Worm (Caenorhabditis elegans) whole organism, L3 larva: Measurements from ENCODE around the gene abts-3.

ENCODE experiments used
- R02D3.7 ChIP-seq: fragments of 150-350 bp; optimal IDR thresholded peaks from 2 replicates; lab custom pipeline; 2014; ENCODE audit warnings: missing biosample characterization, missing genetic modification characterization
- ZK546.5 ChIP-seq: sonication (generic microtip); optimal IDR thresholded peaks from 2 replicates; lab custom pipeline; 2017; ENCODE audit warnings: missing biosample characterization, missing genetic modification characterization
- aly-2 ChIP-seq: fragments of 150-350 bp; optimal IDR thresholded peaks from 2 replicates; lab custom pipeline; 2014; ENCODE audit warnings: missing biosample characterization, missing genetic modification characterization
- ama-1 ChIP-seq: fragments of 150-350 bp; optimal IDR thresholded peaks from 2 replicates; lab custom pipeline; 2018
- ceh-16 ChIP-seq: sonication (generic microtip); optimal IDR thresholded peaks from 2 replicates; lab custom pipeline; 2017; ENCODE audit warnings: missing biosample characterization, missing genetic modification characterization
- ceh-28 ChIP-seq: fragments of 150-350 bp; optimal IDR thresholded peaks from 2 replicates; lab custom pipeline; 2014; ENCODE audit warnings: missing biosample characterization, missing genetic modification reagents, missing genetic modification characterization
- ceh-82 ChIP-seq: fragments of 150-350 bp; optimal IDR thresholded peaks from 2 replicates; lab custom pipeline; 2014; ENCODE audit warnings: missing biosample characterization, missing genetic modification characterization
- ceh-9 ChIP-seq: sonication (generic microtip); optimal IDR thresholded peaks from 2 replicates; lab custom pipeline; 2018; ENCODE audit warnings: missing biosample characterization, missing genetic modification characterization
- egl-27 ChIP-seq: sonication (generic microtip); optimal IDR thresholded peaks from 4 replicates; lab custom pipeline; 2017; ENCODE audit warnings: missing biosample characterization, missing genetic modification reagents, missing genetic modification characterization
- egl-5 ChIP-seq: fragments of 150-350 bp; optimal IDR thresholded peaks from 2 replicates; lab custom pipeline; 2017; ENCODE audit warnings: missing biosample characterization, missing genetic modification reagents, missing genetic modification characterization, inconsistent platforms
- elt-1 ChIP-seq: fragments of 150-350 bp; optimal IDR thresholded peaks from 2 replicates; lab custom pipeline; 2014; ENCODE audit warnings: missing biosample characterization, missing genetic modification characterization
- eor-1 ChIP-seq, 2 experiments: fragments of 150-350 bp; optimal IDR thresholded peaks; 2 replicates each; lab custom pipeline; 2014 to 2018; ENCODE audit warnings: missing biosample characterization in 2 of 2, missing genetic modification characterization in 2 of 2
- fkh-10 ChIP-seq: sonication (generic microtip); optimal IDR thresholded peaks from 2 replicates; lab custom pipeline; 2017; ENCODE audit warnings: missing biosample characterization, missing genetic modification reagents, missing genetic modification characterization
- lin-15B ChIP-seq: fragments of 150-350 bp; optimal IDR thresholded peaks from 2 replicates; lab custom pipeline; 2014; ENCODE audit warnings: missing biosample characterization, missing genetic modification characterization
- lin-39 ChIP-seq: fragments of 150-350 bp; optimal IDR thresholded peaks from 2 replicates; lab custom pipeline; 2018; ENCODE audit warnings: missing biosample characterization, missing genetic modification reagents, missing genetic modification characterization
- mdl-1 ChIP-seq: fragments of 150-350 bp; optimal IDR thresholded peaks from 2 replicates; lab custom pipeline; 2014; ENCODE audit warnings: missing biosample characterization, missing genetic modification characterization
- mml-1 ChIP-seq: fragments of 150-350 bp; sonication (generic microtip); optimal IDR thresholded peaks from 3 replicates; lab custom pipeline; 2014; ENCODE audit warnings: missing biosample characterization, missing genetic modification characterization
- nfya-1 ChIP-seq: sonication (generic microtip); optimal IDR thresholded peaks from 2 replicates; lab custom pipeline; 2017; ENCODE audit warnings: missing genetic modification characterization, mild to moderate bottlenecking, missing compliant biosample characterization, antibody characterized with exemption, moderate library complexity; ENCODE audit not compliant: insufficient read depth
- nhr-11 ChIP-seq: fragments of 150-350 bp; optimal IDR thresholded peaks from 2 replicates; lab custom pipeline; 2014; ENCODE audit warnings: missing biosample characterization, missing genetic modification characterization
- nhr-12 ChIP-seq: fragments of 150-350 bp; optimal IDR thresholded peaks from 2 replicates; lab custom pipeline; 2014; ENCODE audit warnings: missing biosample characterization, missing genetic modification characterization
- nhr-237 ChIP-seq: fragments of 150-350 bp; optimal IDR thresholded peaks from 2 replicates; lab custom pipeline; 2014; ENCODE audit warnings: missing biosample characterization, missing genetic modification characterization
- nhr-25 ChIP-seq: sonication (generic microtip); optimal IDR thresholded peaks from 2 replicates; lab custom pipeline; 2017; ENCODE audit warnings: missing biosample characterization, missing genetic modification characterization
- nhr-67 ChIP-seq: fragments of 150-350 bp; optimal IDR thresholded peaks from 2 replicates; lab custom pipeline; 2014; ENCODE audit warnings: missing biosample characterization, missing genetic modification characterization
- nhr-76 ChIP-seq: fragments of 150-350 bp; sonication (generic microtip); optimal IDR thresholded peaks from 5 replicates; lab custom pipeline; 2014; ENCODE audit warnings: missing biosample characterization, missing genetic modification characterization
- nhr-77 ChIP-seq: fragments of 150-350 bp; optimal IDR thresholded peaks from 2 replicates; lab custom pipeline; 2014; ENCODE audit warnings: missing biosample characterization, missing genetic modification characterization
- pqm-1 ChIP-seq: fragments of 150-350 bp; optimal IDR thresholded peaks from 2 replicates; lab custom pipeline; 2017; ENCODE audit warnings: missing biosample characterization, missing genetic modification characterization, inconsistent platforms
- skn-1 ChIP-seq: fragments of 150-350 bp; optimal IDR thresholded peaks from 2 replicates; lab custom pipeline; 2014; ENCODE audit warnings: missing biosample characterization, missing genetic modification characterization
- snpc-4 ChIP-seq: fragments of 150-350 bp; optimal IDR thresholded peaks from 2 replicates; lab custom pipeline; 2014; ENCODE audit warnings: missing biosample characterization, missing genetic modification characterization
- tbx-2 ChIP-seq: sonication (generic microtip); optimal IDR thresholded peaks from 2 replicates; lab custom pipeline; 2016; ENCODE audit warnings: mild to moderate bottlenecking, missing genetic modification characterization, missing compliant biosample characterization
- unc-39 ChIP-seq: sonication (generic microtip); optimal IDR thresholded peaks from 4 replicates; lab custom pipeline; 2017; ENCODE audit warnings: missing biosample characterization, missing genetic modification characterization
- unc-62 ChIP-seq: fragments of 150-350 bp; sonication (generic microtip); optimal IDR thresholded peaks from 4 replicates; lab custom pipeline; 2014; ENCODE audit warnings: missing biosample characterization, missing genetic modification reagents, missing genetic modification characterization
- zag-1 ChIP-seq: fragments of 150-350 bp; optimal IDR thresholded peaks from 2 replicates; lab custom pipeline; 2014; ENCODE audit warnings: missing biosample characterization, missing genetic modification characterization
- ztf-11 ChIP-seq: fragments of 150-350 bp; optimal IDR thresholded peaks from 2 replicates; lab custom pipeline; 2014; ENCODE audit warnings: missing biosample characterization, missing genetic modification characterization

The abts-3 gene

DNA sequence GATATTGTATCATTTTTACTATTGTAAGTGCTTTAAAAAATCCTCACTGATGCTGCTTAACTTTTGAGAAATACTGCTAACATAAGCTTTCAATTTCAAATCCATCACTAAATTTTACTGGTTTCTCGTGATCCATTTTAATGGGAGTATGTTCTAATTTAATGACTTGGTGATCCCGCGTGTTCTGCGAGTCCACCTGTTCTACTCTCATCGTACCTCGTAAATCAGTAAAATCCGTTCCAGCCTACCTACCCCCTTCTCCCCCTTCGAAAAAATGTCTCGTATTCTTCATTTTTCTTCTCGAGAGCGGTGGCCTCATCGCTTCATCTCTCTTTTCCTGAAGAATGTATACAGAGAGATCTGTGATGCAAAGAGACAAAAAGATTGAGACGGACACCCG lies 2.8 kb downstream of the abts-3 start:
- TF ChIP-seq pqm-1 (tag; lab: Kevin White, UChicago) (no peak), egl-27 (tag; lab: Kevin White, UChicago) (no peak), nhr-12 (tag; lab: Kevin White, UChicago) (no peak), unc-62 (GFP tag; lab: Kevin White, UChicago) (no peak), nhr-237 (tag; lab: Kevin White, UChicago) (no peak), ama-1 (lab: Kevin White, UChicago) (no peak), nfya-1 (tag; lab: Kevin White, UChicago) (no peak)

DNA sequence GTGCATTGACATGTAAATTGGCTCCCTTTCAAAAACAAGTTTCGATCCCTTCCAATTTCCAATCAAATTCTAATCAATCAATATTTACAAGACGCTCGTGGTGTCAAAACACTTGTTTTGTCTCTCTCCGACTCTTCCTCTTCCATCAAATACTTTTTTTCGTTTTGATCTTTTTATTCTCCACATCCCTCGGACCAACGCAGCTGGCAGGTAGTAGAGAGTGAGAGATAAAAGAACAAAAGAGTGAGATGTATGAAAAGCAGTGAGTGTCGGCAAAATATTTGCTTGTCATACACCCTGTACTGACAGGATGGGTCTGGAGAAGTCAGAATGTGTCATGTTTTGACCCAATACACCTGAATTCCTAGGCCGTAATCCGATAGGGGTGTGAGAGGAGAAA lies 4.0 kb downstream of the abts-3 start:
- TF ChIP-seq ZK546.5 (no peak), R02D3.7 (tag; lab: Kevin White, UChicago) (no peak), ceh-9 (no peak), nhr-237 (tag; lab: Kevin White, UChicago) (no peak), elt-1 (tag; lab: Kevin White, UChicago) (no peak), skn-1 (no peak)

DNA sequence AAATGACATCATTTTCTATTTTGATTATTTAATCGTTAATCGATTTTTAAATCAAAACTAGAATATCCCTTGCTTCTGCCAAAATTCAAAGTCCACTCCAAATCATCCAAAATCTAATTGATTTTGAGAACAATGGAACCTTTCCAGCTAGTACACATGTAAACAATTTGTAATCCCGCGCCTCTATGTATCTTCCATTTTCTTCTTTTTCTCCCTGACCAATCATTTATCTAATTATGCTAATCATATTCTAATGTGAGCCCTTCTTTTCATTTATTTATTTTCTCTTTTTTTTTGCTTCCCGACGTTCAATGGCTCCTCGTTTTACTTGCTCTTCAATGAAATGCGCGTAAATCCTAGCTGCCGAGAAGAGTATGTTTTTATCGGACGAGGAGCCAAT lies 5.4 kb downstream of the abts-3 start:
- no peak for TF ChIP-seq egl-27 (tag; lab: Kevin White, UChicago)
- TF ChIP-seq nhr-76 (tag; lab: Kevin White, UChicago): no peak
- TF ChIP-seq zag-1 (tag; lab: Kevin White, UChicago): no peak
- no peak for TF ChIP-seq mml-1
- TF ChIP-seq nhr-25 (tag; lab: Kevin White, UChicago): no peak
- no peak for TF ChIP-seq nhr-12 (tag; lab: Kevin White, UChicago)
- TF ChIP-seq eor-1 (tag; optimal IDR thresholded peaks at IDR 0.05; lab: Kevin White, UChicago): no peak
- no peak for TF ChIP-seq nhr-67
- no peak for TF ChIP-seq mdl-1
- TF ChIP-seq ceh-9: no peak
- no peak for TF ChIP-seq egl-5
- no peak for TF ChIP-seq nfya-1 (tag; lab: Kevin White, UChicago)
- TF ChIP-seq aly-2 (tag; lab: Kevin White, UChicago): no peak
- TF ChIP-seq nhr-11 (tag; lab: Kevin White, UChicago): no peak
- no peak for TF ChIP-seq ztf-11 (tag; lab: Kevin White, UChicago)
- no peak for TF ChIP-seq ceh-16 (tag; lab: Kevin White, UChicago)
- no peak for TF ChIP-seq skn-1
- TF ChIP-seq nhr-77 (tag; lab: Kevin White, UChicago): no peak
- TF ChIP-seq snpc-4 (tag; lab: Kevin White, UChicago): no peak
- TF ChIP-seq lin-15B (tag; lab: Kevin White, UChicago): no peak

- TF ChIP-seq mdl-1 (no peak), eor-1 (tag; optimal IDR thresholded peaks at IDR 0.05; lab: Kevin White, UChicago) (no peak), tbx-2 (no peak), skn-1 (no peak), ceh-82 (tag; lab: Kevin White, UChicago) (no peak), unc-39 (tag; lab: Kevin White, UChicago) (no peak)
These were observed 6.8 kb downstream of the abts-3 start for ce11 chrII:6139484-6139883.

DNA sequence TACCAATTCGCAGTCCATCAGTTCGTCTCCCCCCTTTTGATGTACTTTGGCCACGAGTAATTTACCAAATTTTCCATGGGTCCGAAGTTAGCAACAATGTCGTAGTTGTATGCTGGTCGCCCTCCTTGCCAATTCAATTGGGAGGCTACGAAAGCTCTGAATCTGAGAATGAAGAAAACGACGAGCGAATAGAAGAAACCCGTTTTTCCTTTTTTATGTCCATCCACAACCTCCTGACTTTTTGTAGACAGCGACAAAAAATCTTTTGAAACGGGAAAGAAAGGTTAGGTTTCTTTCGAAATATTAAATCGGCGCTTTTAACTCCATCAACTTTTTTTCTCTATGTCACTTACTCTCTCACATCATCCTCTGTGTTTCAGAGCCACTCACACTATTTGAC lies 9.8 kb downstream of the abts-3 start:
- TF ChIP-seq unc-62 (GFP tag; lab: Kevin White, UChicago): no peak
- peak; percentile 63 for TF ChIP-seq fkh-10 (GFP tag; lab: Kevin White, UChicago)

DNA sequence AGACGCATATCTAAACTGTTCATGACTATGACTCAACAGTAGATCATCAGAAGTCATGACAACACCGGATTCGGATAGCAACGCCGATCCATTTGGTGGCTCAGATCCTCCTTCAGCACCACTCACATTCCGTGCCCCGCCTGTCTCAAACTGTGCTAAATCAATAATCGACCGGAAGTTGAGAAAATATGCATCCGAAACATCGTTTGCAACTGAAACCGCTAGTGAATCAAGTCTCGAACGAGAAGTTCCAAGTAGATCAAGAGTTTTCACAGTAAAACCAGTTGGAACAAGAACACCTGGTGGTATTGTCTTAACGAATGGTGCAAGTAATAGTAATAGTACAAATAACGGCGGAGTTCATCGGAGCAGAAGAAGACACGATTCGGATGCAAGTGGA lies 14.4 kb downstream of the abts-3 start:
- TF ChIP-seq nfya-1 (tag; lab: Kevin White, UChicago) (no peak), ceh-28 (tag; lab: Kevin White, UChicago) (no peak), lin-39 (tag; lab: Kevin White, UChicago) (no peak), egl-27 (tag; lab: Kevin White, UChicago) (no peak), R02D3.7 (tag; lab: Kevin White, UChicago) (no peak), ceh-82 (tag; lab: Kevin White, UChicago) (no peak)
